Worm (Caenorhabditis elegans): Measurements from ENCODE around the gene gst-23.

DNA sequence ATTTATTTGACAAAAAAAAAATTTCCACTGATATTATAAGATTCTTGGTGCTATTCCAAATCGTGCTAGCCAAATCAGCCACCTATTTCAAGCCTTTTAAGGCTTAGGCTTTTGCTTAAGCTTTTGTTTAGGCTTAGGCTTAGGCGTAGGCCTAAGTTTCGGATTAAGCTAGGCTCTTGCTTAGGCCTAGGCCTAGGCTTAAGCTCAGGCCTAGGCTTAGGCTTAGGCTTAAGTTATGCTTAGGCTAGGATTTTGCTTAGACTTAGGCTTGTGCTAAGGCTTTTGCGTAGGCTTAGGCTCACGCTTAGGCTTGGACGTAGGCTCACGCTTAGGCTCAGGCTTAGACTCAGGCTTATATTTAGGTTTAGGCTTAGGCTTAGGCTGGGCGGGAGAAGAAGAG, 12.9 kb upstream of the gst-23 start:
- TF ChIP-seq egl-27 (tag; optimal IDR thresholded peaks at IDR 0.05) (no peak), aly-2 (tag; optimal IDR thresholded peaks at IDR 0.05) (no peak), zag-1 (tag; optimal IDR thresholded peaks at IDR 0.05) (no peak), mdl-1 (tag; optimal IDR thresholded peaks at IDR 0.05) (no peak), sea-2 (GFP tag; optimal IDR thresholded peaks at IDR 0.05) (no peak), nhr-23 (tag; optimal IDR thresholded peaks at IDR 0.05) (no peak), nhr-77 (tag; optimal IDR thresholded peaks at IDR 0.05) (no peak), snpc-4 (tag; optimal IDR thresholded peaks at IDR 0.05) (no peak), ama-1 (optimal IDR thresholded peaks at IDR 0.05) (no peak), ztf-11 (tag; optimal IDR thresholded peaks at IDR 0.05) (no peak), unc-39 (tag; optimal IDR thresholded peaks at IDR 0.05) (no peak)
